Fruit fly (Drosophila melanogaster): ENCODE data around the gene m.

The m gene

DNA sequence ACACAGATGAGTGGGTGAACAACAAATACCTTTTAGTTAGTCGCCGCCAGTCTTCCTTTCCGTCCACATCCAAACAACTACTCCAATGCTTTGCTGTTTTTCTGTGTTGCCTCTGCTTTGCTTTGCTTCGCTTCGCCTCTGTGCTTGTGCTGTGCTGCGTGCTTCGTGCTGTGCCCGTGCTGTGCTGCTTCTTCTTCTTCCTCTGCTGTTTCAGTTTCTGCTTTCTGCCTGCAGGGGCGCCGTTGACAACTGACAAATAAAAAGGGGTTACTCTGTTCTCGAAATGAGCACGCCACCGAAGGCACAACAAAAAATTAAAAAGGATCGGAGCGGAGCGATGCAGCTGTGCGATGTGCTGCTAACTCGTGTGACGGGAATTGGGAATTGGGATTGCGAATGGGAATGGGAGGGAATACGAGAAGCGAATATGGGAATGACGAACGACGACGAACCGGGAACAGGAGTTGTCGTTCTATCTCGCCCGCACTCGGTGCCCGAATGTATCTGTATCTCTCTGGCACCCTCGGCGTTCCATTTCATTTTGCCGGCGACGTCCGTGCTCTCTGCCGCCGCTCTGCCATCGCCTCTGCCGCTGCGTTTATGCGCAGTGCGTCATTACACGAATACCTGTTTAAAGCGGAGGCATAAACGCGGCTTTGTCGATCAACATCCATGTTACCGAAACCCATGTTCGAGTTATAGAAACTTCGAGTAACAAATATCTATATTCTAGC lies 39.4 kb upstream of the m start (continued):
- TF ChIP-seq CG4328 (GFP tag; optimal IDR thresholded peaks at IDR 0.05) (peak; percentile 39), ERR (GFP tag; optimal IDR thresholded peaks at IDR 0.05) (no peak), wek (GFP tag; optimal IDR thresholded peaks at IDR 0.05) (peak; percentile 58), CG34422 (GFP tag; IDR thresholded peaks at IDR 0.05) (peak; percentile 76), stwl (tag; optimal IDR thresholded peaks at IDR 0.05) (no peak), CG6689 (GFP tag; IDR thresholded peaks at IDR 0.05) (peak; percentile 61), CG5953 (GFP tag; IDR thresholded peaks at IDR 0.05) (peak; percentile 63), CG3407 (GFP tag; optimal IDR thresholded peaks at IDR 0.05) (peak; percentile 25), pfk (GFP tag; optimal IDR thresholded peaks at IDR 0.05) (peak; percentile 98), CG8359 (GFP tag; optimal IDR thresholded peaks at IDR 0.05; ENCODE audit: borderline replicate concordance) (no peak), CG17186 (GFP tag; optimal IDR thresholded peaks at IDR 0.05) (no peak), kay (GFP tag; optimal IDR thresholded peaks at IDR 0.05) (no peak), Elba2 (GFP tag; optimal IDR thresholded peaks at IDR 0.05) (no peak), disco-r (GFP tag; optimal IDR thresholded peaks at IDR 0.05) (peak; percentile 52), bowl (GFP tag; IDR thresholded peaks at IDR 0.05) (peak; percentile 34; the same call in 1 of the 2 replicates), CG43689 (GFP tag; IDR thresholded peaks at IDR 0.05) (no peak), sug (tag; optimal IDR thresholded peaks at IDR 0.05) (peak; percentile 45), CG4282 (GFP tag; optimal IDR thresholded peaks at IDR 0.05) (no peak), pnt (GFP tag; optimal IDR thresholded peaks at IDR 0.05) (peak; percentile 10), Atf6 (GFP tag; IDR thresholded peaks at IDR 0.05) (peak; percentile 81), CG17359 (tag; optimal IDR thresholded peaks at IDR 0.05) (peak; percentile 67), CG18476 (GFP tag; optimal IDR thresholded peaks at IDR 0.05) (peak; percentile 20), CG13894 (tag; optimal IDR thresholded peaks at IDR 0.05) (peak; percentile 60), MBD-R2 (GFP tag; IDR thresholded peaks at IDR 0.05) (peak; percentile 48; the same call in 1 of the 2 replicates), chif (GFP tag; optimal IDR thresholded peaks at IDR 0.05) (peak in 1 of 2 experiments; percentile 43), HHEX (GFP tag; optimal IDR thresholded peaks at IDR 0.05) (peak; percentile 70), Scr (GFP tag; IDR thresholded peaks at IDR 0.05; ENCODE audit: partially characterized antibody) (peak; percentile 14; the same call in 1 of the 2 replicates), tap (tag; optimal IDR thresholded peaks at IDR 0.05) (peak; percentile 60), sob (GFP tag; IDR thresholded peaks at IDR 0.05) (peak; percentile 71), al (GFP tag; IDR thresholded peaks at IDR 0.05) (peak; percentile 71), sna (GFP tag; IDR thresholded peaks at IDR 0.05; ENCODE audit: partially characterized antibody) (no peak), Trl (optimal IDR thresholded peaks at IDR 0.05) (peak in 1 of 2 experiments; percentile 30), Trl (GFP tag; optimal IDR thresholded peaks at IDR 0.05) (peak; percentile 18), dmrt99B (tag; optimal IDR thresholded peaks at IDR 0.05) (peak; percentile 73), HmgZ (tag; optimal IDR thresholded peaks at IDR 0.05) (peak; percentile 72), CG18011 (GFP tag; optimal IDR thresholded peaks at IDR 0.05) (peak; percentile 64), Nf-YB (GFP tag; optimal IDR thresholded peaks at IDR 0.05) (peak; percentile 54), CG15269 (tag; optimal IDR thresholded peaks at IDR 0.05) (peak; percentile 78), Dref (GFP tag; IDR thresholded peaks at IDR 0.05) (peak; percentile 21; the same call in 1 of the 2 replicates), Vsx1 (GFP tag; optimal IDR thresholded peaks at IDR 0.05) (peak; percentile 23), jigr1 (GFP tag; IDR thresholded peaks at IDR 0.05) (no peak; the same call in 2 of the 3 replicates), CG3163 (GFP tag; optimal IDR thresholded peaks at IDR 0.05) (peak; percentile 71), CG1832 (GFP tag; optimal IDR thresholded peaks at IDR 0.05) (peak; percentile 81), nmo (GFP tag; optimal IDR thresholded peaks at IDR 0.05) (peak; percentile 61), CG10959 (GFP tag; IDR thresholded peaks at IDR 0.05) (peak; percentile 55), CG10267 (tag; optimal IDR thresholded peaks at IDR 0.05) (peak; percentile 36), Atf3 (GFP tag; optimal IDR thresholded peaks at IDR 0.05) (peak; percentile 58), z (GFP tag; IDR thresholded peaks at IDR 0.05) (peak; percentile 43; the same call in 1 of the 3 replicates), CG10209 (GFP tag; optimal IDR thresholded peaks at IDR 0.05) (peak; percentile 69)
